ENCODE assay signal across 6 fruit fly cellular contexts in genomic region chr2L:12455049-12455448, dm6.
A peak's percentile ranks its signal among the peaks of the same experiment; 100 is the strongest.
TF ChIP-seq lines count a peak whose summit lies in the region.

No protein-coding gene starts in this region.

- peak; percentile 37 to 51 for TF ChIP-seq CTCF in S2 (optimal IDR thresholded peaks at IDR 0.05; lab: Kevin White, UChicago)
- peak; percentile 73 for TF ChIP-seq CTCF in whole organism, embryonic (GFP tag; optimal IDR thresholded peaks at IDR 0.05; lab: Kevin White, UChicago)

TF ChIP-seq in whole organism, adult, 20 proteins besides CTCF, POLR2A, EP300 and RAD21:
- TF ChIP-seq ovo (GFP tag; optimal IDR thresholded peaks at IDR 0.05; lab: Kevin White, UChicago): no peak
- peak; percentile 16 for TF ChIP-seq bab1 (GFP tag; optimal IDR thresholded peaks at IDR 0.05; lab: Kevin White, UChicago)
- peak; percentile 52 for TF ChIP-seq cic (GFP tag; optimal IDR thresholded peaks at IDR 0.05; lab: Kevin White, UChicago)

TF ChIP-seq in whole organism, embryonic, 481 proteins besides CTCF, POLR2A, EP300 and RAD21 (continues in another document):
- TF ChIP-seq HLHmδ (GFP tag; optimal IDR thresholded peaks at IDR 0.05; lab: Kevin White, UChicago) (no peak), en (GFP tag; optimal IDR thresholded peaks at IDR 0.05; lab: Kevin White, UChicago) (no peak), kni (GFP tag; optimal IDR thresholded peaks at IDR 0.05; lab: Kevin White, UChicago) (no peak), CG7928 (GFP tag; optimal IDR thresholded peaks at IDR 0.05; lab: Kevin White, UChicago) (no peak), pzg (GFP tag; optimal IDR thresholded peaks at IDR 0.05; lab: Kevin White, UChicago) (no peak), CG14860 (GFP tag; IDR thresholded peaks at IDR 0.05; lab: Robert Waterston, UW; ENCODE audit: partially characterized antibody) (no peak), ttk (GFP tag; IDR thresholded peaks at IDR 0.05; lab: Robert Waterston, UW) (no peak), CG11504 (tag; optimal IDR thresholded peaks at IDR 0.05; lab: Kevin White, UChicago) (peak; percentile 36), CG2129 (GFP tag; IDR thresholded peaks at IDR 0.05; lab: Robert Waterston, UW; ENCODE audit: partially characterized antibody) (no peak), CrebB (tag; optimal IDR thresholded peaks at IDR 0.05; lab: Kevin White, UChicago) (no peak), grn (GFP tag; optimal IDR thresholded peaks at IDR 0.05; lab: Kevin White, UChicago) (no peak), ham (GFP tag; IDR thresholded peaks at IDR 0.05; lab: Robert Waterston, UW) (no peak), stwl (tag; optimal IDR thresholded peaks at IDR 0.05; lab: Kevin White, UChicago) (peak; percentile 63), CG13287 (GFP tag; IDR thresholded peaks at IDR 0.05; lab: Robert Waterston, UW; ENCODE audit: partially characterized antibody) (0 out of 2 replicates have a peak, but pooled peaks have one; percentile 26), HHEX (GFP tag; optimal IDR thresholded peaks at IDR 0.05; lab: Kevin White, UChicago) (no peak), hkb (optimal IDR thresholded peaks at IDR 0.05; lab: Kevin White, UChicago) (no peak), hkb (GFP tag; IDR thresholded peaks at IDR 0.05; lab: Robert Waterston, UW) (no peak), CG15011 (GFP tag; optimal IDR thresholded peaks at IDR 0.05; lab: Kevin White, UChicago) (no peak), lilli (GFP tag; optimal IDR thresholded peaks at IDR 0.05; lab: Kevin White, UChicago) (no peak), Atf3 (GFP tag; optimal IDR thresholded peaks at IDR 0.05; lab: Kevin White, UChicago) (no peak), lab (GFP tag; optimal IDR thresholded peaks at IDR 0.05; lab: Kevin White, UChicago) (no peak), Lhr (GFP tag; optimal IDR thresholded peaks at IDR 0.05; lab: Kevin White, UChicago) (no peak)

TF ChIP-seq in whole organism, prepupa, 60 proteins besides CTCF, POLR2A, EP300 and RAD21:
- TF ChIP-seq CG9139 (GFP tag; optimal IDR thresholded peaks at IDR 0.05; lab: Kevin White, UChicago) (no peak), OdsH (GFP tag; optimal IDR thresholded peaks at IDR 0.05; lab: Kevin White, UChicago) (no peak), CG32006 (GFP tag; optimal IDR thresholded peaks at IDR 0.05; lab: Kevin White, UChicago) (no peak), Eip93F (GFP tag; optimal IDR thresholded peaks at IDR 0.05; lab: Kevin White, UChicago) (no peak), svp (GFP tag; lab: Kevin White, UChicago) (peak; percentile 0)
TF ChIP-seq in whole organism, prepupa: peak in this region for 1.

TF ChIP-seq in whole organism, pupa, 21 proteins besides CTCF, POLR2A, EP300 and RAD21:
- TF ChIP-seq CG32121 (GFP tag; IDR thresholded peaks at IDR 0.05; lab: Robert Waterston, UW) (0 out of 2 replicates have a peak, but pooled peaks have one; percentile 15), D1 (tag; optimal IDR thresholded peaks at IDR 0.05; lab: Kevin White, UChicago) (peak; percentile 61), CG9948 (tag; optimal IDR thresholded peaks at IDR 0.05; lab: Kevin White, UChicago) (no peak)

TF ChIP-seq in whole organism, wandering third instar larva, 38 proteins besides CTCF, POLR2A, EP300 and RAD21:
- TF ChIP-seq woc (GFP tag; optimal IDR thresholded peaks at IDR 0.05; lab: Kevin White, UChicago) (peak; percentile 2), Hnf4 (GFP tag; optimal IDR thresholded peaks at IDR 0.05; lab: Kevin White, UChicago) (peak; percentile 15), fru (GFP tag; optimal IDR thresholded peaks at IDR 0.05; lab: Kevin White, UChicago) (no peak), brk (GFP tag; optimal IDR thresholded peaks at IDR 0.05; lab: Kevin White, UChicago) (peak; percentile 42), Vsx2 (GFP tag; optimal IDR thresholded peaks at IDR 0.05; lab: Kevin White, UChicago; ENCODE audit: partially characterized antibody) (peak; percentile 76), N (GFP tag; optimal IDR thresholded peaks at IDR 0.05; lab: Kevin White, UChicago) (peak; percentile 49), HLH106 (tag; optimal IDR thresholded peaks at IDR 0.05; lab: Kevin White, UChicago) (no peak), sage (GFP tag; optimal IDR thresholded peaks at IDR 0.05; lab: Kevin White, UChicago) (peak; percentile 17), Myc (optimal IDR thresholded peaks at IDR 0.05; lab: Kevin White, UChicago) (peak; percentile 85)
